Fruit fly (Drosophila melanogaster) whole organism, embryonic: Measurements from ENCODE around the gene Dif.
A peak's percentile ranks its signal among the peaks of the same experiment; 100 is the strongest.

Source experiments
- Atf3 ChIP-seq: fragments of 200-800 bp; sonication (Bioruptor generic); optimal IDR thresholded peaks from 3 replicates; lab custom pipeline; 2016; ENCODE audit warnings: missing biosample characterization, missing genetic modification characterization
- B-H2 ChIP-seq: fragments of 200-800 bp; sonication (Bioruptor generic); optimal IDR thresholded peaks from 2 replicates; lab custom pipeline; 2018; ENCODE audit warnings: missing biosample characterization, mild to moderate bottlenecking, missing genetic modification characterization
- Bteb2 ChIP-seq: fragments of 200-800 bp; sonication (Bioruptor generic); optimal IDR thresholded peaks from 2 replicates; lab custom pipeline; 2016; ENCODE audit warnings: missing biosample characterization, missing genetic modification characterization
- CG10267 ChIP-seq: fragments of 200-800 bp; sonication (Bioruptor generic); optimal IDR thresholded peaks from 2 replicates; lab custom pipeline; 2018; ENCODE audit warnings: missing biosample characterization, mild to moderate bottlenecking, missing genetic modification characterization, moderate library complexity
- CG10274 ChIP-seq: fragments of 200-800 bp; sonication (Bioruptor generic); optimal IDR thresholded peaks from 3 replicates; lab custom pipeline; 2017; ENCODE audit warnings: missing biosample characterization, mild to moderate bottlenecking, missing genetic modification characterization
- CG11504 ChIP-seq: fragments of 200-800 bp; sonication (Bioruptor generic); optimal IDR thresholded peaks from 3 replicates; lab custom pipeline; 2019; ENCODE audit warnings: missing biosample characterization, mild to moderate bottlenecking, missing genetic modification characterization, moderate library complexity
- CG11695 ChIP-seq: fragments of 200-800 bp; sonication (Bioruptor generic); IDR thresholded peaks from 3 replicates; pipeline ENCODE4 v1.3.6; 2022; ENCODE audit warnings: missing biosample characterization, missing genetic modification characterization
- CG15011 ChIP-seq: fragments of 200-800 bp; sonication (Bioruptor generic); optimal IDR thresholded peaks from 3 replicates; lab custom pipeline; 2018; ENCODE audit warnings: missing biosample characterization, mild to moderate bottlenecking, missing genetic modification characterization
- CG1603 ChIP-seq: fragments of 200-800 bp; sonication (Bioruptor generic); optimal IDR thresholded peaks from 2 replicates; lab custom pipeline; 2019; ENCODE audit warnings: missing biosample characterization, mild to moderate bottlenecking, missing genetic modification characterization, moderate library complexity
- CG18476 ChIP-seq: fragments of 200-800 bp; sonication (Bioruptor generic); optimal IDR thresholded peaks from 2 replicates; lab custom pipeline; 2016; ENCODE audit warnings: missing biosample characterization, mild to moderate bottlenecking, missing genetic modification characterization
- CG32767 ChIP-seq: fragments of 200-800 bp; sonication (Bioruptor generic); IDR thresholded peaks from 2 replicates; pipeline ENCODE4 v1.3.6; 2022; ENCODE audit warnings: missing biosample characterization, missing genetic modification characterization
- CG3847 ChIP-seq: fragments of 200-800 bp; sonication (Bioruptor generic); IDR thresholded peaks from 2 replicates; pipeline ENCODE4 v1.3.6; 2022; ENCODE audit warnings: missing biosample characterization, missing genetic modification characterization
- CG4282 ChIP-seq: fragments of 200-800 bp; sonication (Bioruptor generic); optimal IDR thresholded peaks from 2 replicates; lab custom pipeline; 2016; ENCODE audit warnings: missing biosample characterization, missing genetic modification characterization
- CG8388 ChIP-seq: fragments of 200-800 bp; sonication (Bioruptor generic); optimal IDR thresholded peaks from 2 replicates; lab custom pipeline; 2019; ENCODE audit warnings: missing biosample characterization, mild to moderate bottlenecking, missing genetic modification characterization, moderate library complexity
- CG8478 ChIP-seq: fragments of >200 bp; optimal IDR thresholded peaks from 2 replicates; lab custom pipeline; 2018
- CG9609 ChIP-seq: fragments of 200-800 bp; sonication (Bioruptor generic); optimal IDR thresholded peaks from 3 replicates; lab custom pipeline; 2016; ENCODE audit warnings: missing biosample characterization, missing genetic modification characterization
- CG9932 ChIP-seq: fragments of 200-800 bp; sonication (Bioruptor generic); IDR thresholded peaks from 2 replicates; pipeline ENCODE4 v1.3.6; 2022; ENCODE audit warnings: missing biosample characterization, missing genetic modification characterization
- CTCF ChIP-seq: fragments of 200-800 bp; sonication (Bioruptor generic); optimal IDR thresholded peaks from 2 replicates; lab custom pipeline; 2017; ENCODE audit warnings: missing biosample characterization, mild to moderate bottlenecking, missing genetic modification characterization, moderate library complexity
- CoRest ChIP-seq: fragments of 200-800 bp; sonication (Bioruptor generic); optimal IDR thresholded peaks from 3 replicates; lab custom pipeline; 2018; ENCODE audit warnings: missing biosample characterization, mild to moderate bottlenecking, missing genetic modification characterization, moderate library complexity
- Dek ChIP-seq: fragments of 200-800 bp; sonication (Bioruptor generic); optimal IDR thresholded peaks from 3 replicates; lab custom pipeline; 2019; ENCODE audit warnings: missing biosample characterization, mild to moderate bottlenecking, missing genetic modification characterization, moderate library complexity
- Dip2 ChIP-seq: fragments of 200-800 bp; sonication (Bioruptor generic); IDR thresholded peaks from 2 replicates; pipeline ENCODE4 v1.3.6; 2022; ENCODE audit warnings: missing biosample characterization, missing genetic modification characterization
- GATAe ChIP-seq: fragments of 200-800 bp; sonication (Bioruptor generic); conservative IDR thresholded peaks from 2 replicates; pipeline ENCODE4 v1.3.6; 2022; ENCODE audit warnings: missing biosample characterization, missing genetic modification characterization
- Hey ChIP-seq: fragments of 200-800 bp; sonication (Bioruptor generic); optimal IDR thresholded peaks from 3 replicates; lab custom pipeline; 2018; ENCODE audit warnings: missing biosample characterization, mild to moderate bottlenecking, missing genetic modification characterization
- Hmx ChIP-seq: fragments of 200-800 bp; sonication (Bioruptor generic); optimal IDR thresholded peaks from 2 replicates; lab custom pipeline; 2016; ENCODE audit warnings: missing biosample characterization, missing genetic modification characterization
- NfI ChIP-seq: fragments of 200-800 bp; sonication (Bioruptor generic); optimal IDR thresholded peaks from 3 replicates; lab custom pipeline; 2018; ENCODE audit warnings: missing biosample characterization, mild to moderate bottlenecking, missing genetic modification characterization, moderate library complexity
- Side ChIP-seq: fragments of 200-800 bp; sonication (Bioruptor generic); optimal IDR thresholded peaks from 2 replicates; lab custom pipeline; 2016; ENCODE audit warnings: missing biosample characterization, missing genetic modification characterization
- Sox100B ChIP-seq: fragments of 200-800 bp; sonication (Bioruptor generic); optimal IDR thresholded peaks from 3 replicates; lab custom pipeline; 2018; ENCODE audit warnings: missing biosample characterization, mild to moderate bottlenecking, missing genetic modification characterization
- Sry-δ ChIP-seq: fragments of 200-800 bp; sonication (Bioruptor generic); optimal IDR thresholded peaks from 2 replicates; lab custom pipeline; 2016; ENCODE audit warnings: missing biosample characterization, missing genetic modification characterization
- Tbp ChIP-seq: fragments of >200 bp; optimal IDR thresholded peaks from 2 replicates; lab custom pipeline; 2018; ENCODE audit warnings: missing biosample characterization, missing genetic modification characterization
- ash1 ChIP-seq: fragments of 200-800 bp; sonication (Bioruptor generic); optimal IDR thresholded peaks from 2 replicates; lab custom pipeline; 2018; ENCODE audit warnings: missing biosample characterization, mild to moderate bottlenecking, missing genetic modification characterization
- bigmax ChIP-seq: fragments of 200-800 bp; sonication (Bioruptor generic); optimal IDR thresholded peaks from 2 replicates; lab custom pipeline; 2018; ENCODE audit warnings: missing biosample characterization, mild to moderate bottlenecking, missing genetic modification characterization
- chn ChIP-seq: fragments of 200-800 bp; sonication (Bioruptor generic); optimal IDR thresholded peaks from 2 replicates; lab custom pipeline; 2016; ENCODE audit warnings: missing biosample characterization, missing genetic modification characterization
- dan ChIP-seq: fragments of 200-800 bp; sonication (Bioruptor generic); IDR thresholded peaks from 2 replicates; pipeline ENCODE4 v1.3.6; 2022; ENCODE audit warnings: missing biosample characterization, missing genetic modification characterization
- dati ChIP-seq: fragments of 200-800 bp; sonication (Bioruptor generic); IDR thresholded peaks from 2 replicates; pipeline ENCODE4 v1.3.6; 2022; ENCODE audit warnings: missing biosample characterization, missing genetic modification characterization
- disco-r ChIP-seq: fragments of 200-800 bp; sonication (Bioruptor generic); optimal IDR thresholded peaks from 2 replicates; lab custom pipeline; 2016; ENCODE audit warnings: missing biosample characterization, missing genetic modification characterization
- dmrt99B ChIP-seq: fragments of 200-800 bp; sonication (Bioruptor generic); optimal IDR thresholded peaks from 2 replicates; lab custom pipeline; 2018; ENCODE audit warnings: missing biosample characterization, mild to moderate bottlenecking, missing genetic modification characterization, moderate library complexity
- eyg ChIP-seq: fragments of 200-800 bp; sonication (Bioruptor generic); optimal IDR thresholded peaks from 3 replicates; lab custom pipeline; 2016; ENCODE audit warnings: missing biosample characterization, missing genetic modification characterization
- gt ChIP-seq: fragments of 200-800 bp; sonication (Bioruptor generic); IDR thresholded peaks from 2 replicates; pipeline ENCODE4 v1.3.6; 2022; ENCODE audit warnings: missing biosample characterization, missing genetic modification characterization
- h ChIP-seq: fragments of >200 bp; optimal IDR thresholded peaks from 2 replicates; lab custom pipeline; 2017
- hb ChIP-seq: fragments of 200-800 bp; sonication (Bioruptor generic); IDR thresholded peaks from 3 replicates; pipeline ENCODE4 v1.3.6; 2022; ENCODE audit warnings: missing biosample characterization, missing genetic modification characterization; ENCODE audit not compliant: partially characterized antibody
- hbn ChIP-seq: fragments of 200-800 bp; sonication (Bioruptor generic); IDR thresholded peaks from 2 replicates; pipeline ENCODE4 v1.3.6; 2022; ENCODE audit warnings: missing biosample characterization, missing genetic modification characterization; ENCODE audit not compliant: partially characterized antibody
- ken ChIP-seq: fragments of 200-800 bp; sonication (Bioruptor generic); IDR thresholded peaks from 3 replicates; pipeline ENCODE4 v1.3.6; 2022; ENCODE audit warnings: missing biosample characterization, missing genetic modification characterization
- knrl ChIP-seq: fragments of 200-800 bp; sonication (Bioruptor generic); IDR thresholded peaks from 3 replicates; pipeline ENCODE4 v1.3.6; 2022; ENCODE audit warnings: missing biosample characterization, missing genetic modification characterization; ENCODE audit not compliant: partially characterized antibody
- lab ChIP-seq: fragments of 200-800 bp; sonication (Bioruptor generic); optimal IDR thresholded peaks from 3 replicates; lab custom pipeline; 2017; ENCODE audit warnings: missing biosample characterization, missing genetic modification characterization, mild to moderate bottlenecking, moderate library complexity, missing genetic modification reagents
- lbe ChIP-seq: fragments of 200-800 bp; sonication (Bioruptor generic); optimal IDR thresholded peaks from 2 replicates; lab custom pipeline; 2016; ENCODE audit warnings: missing biosample characterization, mild to moderate bottlenecking, missing genetic modification characterization
- rib ChIP-seq: fragments of 200-800 bp; sonication (Bioruptor generic); IDR thresholded peaks from 2 replicates; pipeline ENCODE4 v1.3.6; 2022; ENCODE audit warnings: missing biosample characterization, missing genetic modification characterization
- run ChIP-seq: fragments of 200-800 bp; sonication (Bioruptor generic); optimal IDR thresholded peaks from 3 replicates; lab custom pipeline; 2018; ENCODE audit warnings: missing biosample characterization, mild to moderate bottlenecking, missing genetic modification characterization
- seq ChIP-seq: fragments of 200-800 bp; sonication (Bioruptor generic); IDR thresholded peaks from 2 replicates; pipeline ENCODE4 v1.3.6; 2022; ENCODE audit warnings: missing biosample characterization, missing genetic modification characterization
- slbo ChIP-seq: fragments of 200-800 bp; sonication (Bioruptor generic); IDR thresholded peaks from 2 replicates; pipeline ENCODE4 v1.3.6; 2022; ENCODE audit warnings: missing biosample characterization, missing genetic modification characterization
- sob ChIP-seq: fragments of 200-800 bp; sonication (Bioruptor generic); IDR thresholded peaks from 2 replicates; pipeline ENCODE4 v1.3.6; 2022; ENCODE audit warnings: missing biosample characterization, missing genetic modification characterization
- tll ChIP-seq, 2 experiments: fragments of 200-800 bp in 1 of 2; fragments of >200 bp in 1 of 2; sonication (Bioruptor generic) in 1 of 2; optimal IDR thresholded peaks; 2 replicates each; lab custom pipeline; 2017 to 2019; ENCODE audit warnings: missing biosample characterization in 2 of 2, missing genetic modification characterization in 2 of 2, mild to moderate bottlenecking in 1 of 2, moderate library complexity in 1 of 2
- wor ChIP-seq: fragments of 200-800 bp; sonication (Bioruptor generic); IDR thresholded peaks from 2 replicates; pipeline ENCODE4 v1.3.6; 2022; ENCODE audit warnings: missing biosample characterization, missing genetic modification characterization
- z ChIP-seq: fragments of 200-800 bp; sonication (Bioruptor generic); IDR thresholded peaks from 3 replicates; pipeline ENCODE4 v1.3.6; 2022; ENCODE audit warnings: missing biosample characterization, missing genetic modification characterization

Gene Dif

dm6 chr2L:17379844-17380243 lies 53.1 kb downstream of the Dif start (continued):
- peak; percentile 44; the same call in 1 of the 2 replicates for TF ChIP-seq CG32767 (GFP tag; lab: Robert Waterston, UW)
- TF ChIP-seq CG3847 (GFP tag; lab: Robert Waterston, UW) = no peak
- no peak for TF ChIP-seq B-H2 (GFP tag; lab: Kevin White, UChicago)
- TF ChIP-seq CG10267 = peak; percentile 47
- peak; percentile 90 for TF ChIP-seq CG1603 (tag; lab: Kevin White, UChicago)
- TF ChIP-seq CG15011 (GFP tag; lab: Kevin White, UChicago) = peak; percentile 53
- TF ChIP-seq sob (GFP tag; lab: Robert Waterston, UW) = peak; percentile 61
- TF ChIP-seq lbe (GFP tag; lab: Kevin White, UChicago) = no peak
- no peak for TF ChIP-seq hb (GFP tag; lab: Robert Waterston, UW)
- TF ChIP-seq z (GFP tag; lab: Robert Waterston, UW) = peak; percentile 47; the same call in 1 of the 3 replicates
- peak; percentile 63 for TF ChIP-seq dmrt99B (tag; lab: Kevin White, UChicago)
- TF ChIP-seq wor (GFP tag; lab: Robert Waterston, UW) = 0 out of 2 replicates have a peak, but pooled peaks have one; percentile 22
- no peak for TF ChIP-seq gt
- no peak for TF ChIP-seq CG8478 (lab: Kevin White, UChicago)
- TF ChIP-seq CG18476 = peak; percentile 52
- TF ChIP-seq CG11695 (GFP tag; lab: Robert Waterston, UW) = 0 out of 3 replicates have a peak, but pooled peaks have one; percentile 27
- TF ChIP-seq Dip2 (GFP tag; lab: Robert Waterston, UW) = no peak
- TF ChIP-seq CoRest = peak; percentile 75
- peak; percentile 45; the same call in 1 of the 3 replicates for TF ChIP-seq ken (GFP tag; lab: Robert Waterston, UW)
- TF ChIP-seq Tbp (GFP tag; lab: Kevin White, UChicago) = no peak
- TF ChIP-seq seq (GFP tag; lab: Robert Waterston, UW) = no peak
- peak; percentile 80 for TF ChIP-seq lab (GFP tag; lab: Kevin White, UChicago)
- TF ChIP-seq Hmx = no peak
- no peak for TF ChIP-seq dan
- no peak for TF ChIP-seq CG4282 (GFP tag; lab: Kevin White, UChicago)
- no peak for TF ChIP-seq CG9932 (GFP tag; lab: Robert Waterston, UW)
- peak; percentile 70 for TF ChIP-seq Sox100B (GFP tag; lab: Kevin White, UChicago)
- TF ChIP-seq Bteb2 (GFP tag; lab: Kevin White, UChicago) = no peak
- TF ChIP-seq Side (GFP tag; lab: Kevin White, UChicago) = peak; percentile 75
- peak; percentile 3 for TF ChIP-seq CG9609 (GFP tag; lab: Kevin White, UChicago)
- peak; percentile 51 for TF ChIP-seq disco-r (GFP tag; lab: Kevin White, UChicago)
- TF ChIP-seq h = no peak
- TF ChIP-seq CG11504 (tag; lab: Kevin White, UChicago) = peak; percentile 61
- no peak for TF ChIP-seq hbn
- peak; percentile 24 for TF ChIP-seq Hey (tag; lab: Kevin White, UChicago)
- peak; percentile 56 for TF ChIP-seq run
- TF ChIP-seq bigmax (GFP tag; lab: Kevin White, UChicago) = peak; percentile 29
- peak; percentile 63 for TF ChIP-seq CG8388 (GFP tag; lab: Kevin White, UChicago)
- TF ChIP-seq ash1 = no peak
- 0 out of 2 replicates have a peak, but pooled peaks have one; percentile 27 for TF ChIP-seq dati (GFP tag; lab: Robert Waterston, UW)
- TF ChIP-seq rib (GFP tag; lab: Robert Waterston, UW) = peak; percentile 50
- peak; percentile 33 for TF ChIP-seq eyg
- peak; percentile 4 for TF ChIP-seq chn (GFP tag; lab: Kevin White, UChicago)
- TF ChIP-seq Atf3 (GFP tag; lab: Kevin White, UChicago) = peak; percentile 36
- peak; percentile 17 for TF ChIP-seq CTCF
- TF ChIP-seq knrl = no peak
- no peak for TF ChIP-seq slbo
- TF ChIP-seq Dek (tag; lab: Kevin White, UChicago) = no peak
- peak; percentile 19 for TF ChIP-seq CG10274
- peak in 1 of 2 experiments; percentile 25 for TF ChIP-seq tll (GFP tag; optimal IDR thresholded peaks at IDR 0.05; lab: Kevin White, UChicago)
- TF ChIP-seq GATAe (GFP tag; lab: Robert Waterston, UW) = no peak
- TF ChIP-seq NfI (GFP tag; lab: Kevin White, UChicago) = no peak
- TF ChIP-seq Sry-δ = peak; percentile 35
